Fruit fly (Drosophila melanogaster) whole organism, embryonic: ENCODE data around the gene CG14339.

Experiments
- ATbp ChIP-seq: fragments of 200-800 bp; sonication (Bioruptor generic); optimal IDR thresholded peaks from 2 replicates; lab custom pipeline; 2017; ENCODE audit warnings: missing biosample characterization, mild to moderate bottlenecking, missing genetic modification characterization, missing genetic modification reagents
- Atf6 ChIP-seq: fragments of 200-800 bp; sonication (Bioruptor generic); IDR thresholded peaks from 2 replicates; pipeline ENCODE4 v1.3.6; 2022; ENCODE audit warnings: missing biosample characterization, missing genetic modification characterization
- Awh ChIP-seq: fragments of 200-800 bp; sonication (Bioruptor generic); IDR thresholded peaks from 2 replicates; pipeline ENCODE4, ENCODE4 v1.3.6; 2022; ENCODE audit warnings: missing biosample characterization, missing genetic modification characterization
- CG10979 ChIP-seq: fragments of 200-800 bp; sonication (Bioruptor generic); optimal IDR thresholded peaks from 2 replicates; lab custom pipeline; 2018; ENCODE audit warnings: missing biosample characterization, mild to moderate bottlenecking, missing genetic modification characterization, moderate library complexity
- CG11093 ChIP-seq: fragments of 200-800 bp; sonication (Bioruptor generic); IDR thresholded peaks from 3 replicates; pipeline ENCODE4 v1.3.6; 2022; ENCODE audit warnings: missing biosample characterization, missing genetic modification characterization
- CG12219 ChIP-seq: fragments of 200-800 bp; sonication (Bioruptor generic); optimal IDR thresholded peaks from 3 replicates; lab custom pipeline; 2018; ENCODE audit warnings: missing biosample characterization, mild to moderate bottlenecking, missing genetic modification characterization
- CG12391 ChIP-seq: fragments of 200-800 bp; sonication (Bioruptor generic); optimal IDR thresholded peaks from 3 replicates; lab custom pipeline; 2018; ENCODE audit warnings: missing biosample characterization, mild to moderate bottlenecking, missing genetic modification characterization, moderate library complexity
- CG13624 ChIP-seq: fragments of 200-800 bp; sonication (Bioruptor generic); optimal IDR thresholded peaks from 2 replicates; lab custom pipeline; 2016; ENCODE audit warnings: missing biosample characterization, missing genetic modification characterization
- CG13775 ChIP-seq: fragments of 200-800 bp; sonication (Bioruptor generic); optimal IDR thresholded peaks from 3 replicates; lab custom pipeline; 2017; ENCODE audit warnings: missing biosample characterization, mild to moderate bottlenecking, missing genetic modification characterization
- CG15601 ChIP-seq: fragments of 200-800 bp; sonication (Bioruptor generic); optimal IDR thresholded peaks from 3 replicates; lab custom pipeline; 2019; ENCODE audit warnings: missing biosample characterization, mild to moderate bottlenecking, missing genetic modification characterization, moderate library complexity
- CG17802 ChIP-seq: fragments of 200-800 bp; sonication (Bioruptor generic); optimal IDR thresholded peaks from 2 replicates; lab custom pipeline; 2018; ENCODE audit warnings: missing biosample characterization, mild to moderate bottlenecking, missing genetic modification characterization, moderate library complexity
- CG18619 ChIP-seq: fragments of 200-800 bp; sonication (Bioruptor generic); optimal IDR thresholded peaks from 3 replicates; lab custom pipeline; 2017; ENCODE audit warnings: missing biosample characterization, mild to moderate bottlenecking, missing genetic modification characterization
- CG2199 ChIP-seq: fragments of 200-800 bp; sonication (Bioruptor generic); IDR thresholded peaks from 3 replicates; pipeline ENCODE4 v1.3.6; 2022; ENCODE audit warnings: missing biosample characterization, missing genetic modification characterization
- CG2202 ChIP-seq: fragments of 200-800 bp; sonication (Bioruptor generic); optimal IDR thresholded peaks from 2 replicates; lab custom pipeline; 2018; ENCODE audit warnings: missing biosample characterization, mild to moderate bottlenecking, missing genetic modification characterization
- CG2678 ChIP-seq: fragments of 200-800 bp; sonication (Bioruptor generic); optimal IDR thresholded peaks from 3 replicates; lab custom pipeline; 2019; ENCODE audit warnings: missing biosample characterization, mild to moderate bottlenecking, missing genetic modification characterization, moderate library complexity
- CG30403 ChIP-seq: fragments of 200-800 bp; sonication (Bioruptor generic); optimal IDR thresholded peaks from 3 replicates; lab custom pipeline; 2016; ENCODE audit warnings: missing biosample characterization, missing genetic modification characterization
- CG3163 ChIP-seq: fragments of 200-800 bp; sonication (Bioruptor generic); optimal IDR thresholded peaks from 3 replicates; lab custom pipeline; 2016; ENCODE audit warnings: missing biosample characterization, missing genetic modification characterization
- CG4328 ChIP-seq: fragments of 200-800 bp; sonication (Bioruptor generic); optimal IDR thresholded peaks from 3 replicates; lab custom pipeline; 2017; ENCODE audit warnings: missing biosample characterization, missing genetic modification reagents, missing genetic modification characterization
- CG4360 ChIP-seq: fragments of 200-800 bp; sonication (Bioruptor generic); IDR thresholded peaks from 2 replicates; pipeline ENCODE4 v1.3.6; 2022; ENCODE audit warnings: missing biosample characterization, missing genetic modification characterization
- CG4424 ChIP-seq: fragments of 200-800 bp; sonication (Bioruptor generic); optimal IDR thresholded peaks from 3 replicates; lab custom pipeline; 2016; ENCODE audit warnings: missing biosample characterization, missing genetic modification characterization
- CG6813 ChIP-seq: fragments of 200-800 bp; sonication (Bioruptor generic); optimal IDR thresholded peaks from 2 replicates; lab custom pipeline; 2017; ENCODE audit warnings: missing biosample characterization, missing genetic modification characterization, mild to moderate bottlenecking, moderate library complexity, missing genetic modification reagents
- CG7786 ChIP-seq: fragments of 200-800 bp; sonication (Bioruptor generic); optimal IDR thresholded peaks from 2 replicates; lab custom pipeline; 2016; ENCODE audit warnings: missing biosample characterization, missing genetic modification characterization
- CG7839 ChIP-seq: fragments of 200-800 bp; sonication (Bioruptor generic); optimal IDR thresholded peaks from 3 replicates; lab custom pipeline; 2018; ENCODE audit warnings: missing biosample characterization, mild to moderate bottlenecking, missing genetic modification characterization, moderate library complexity
- CG8089 ChIP-seq: fragments of 200-800 bp; sonication (Bioruptor generic); optimal IDR thresholded peaks from 3 replicates; lab custom pipeline; 2016; ENCODE audit warnings: missing biosample characterization, missing genetic modification characterization
- CG8924 ChIP-seq: fragments of 200-800 bp; optimal IDR thresholded peaks from 3 replicates; lab custom pipeline; 2019; ENCODE audit warnings: missing biosample characterization, mild to moderate bottlenecking, missing genetic modification characterization, moderate library complexity
- CG9609 ChIP-seq: fragments of 200-800 bp; sonication (Bioruptor generic); optimal IDR thresholded peaks from 3 replicates; lab custom pipeline; 2016; ENCODE audit warnings: missing biosample characterization, missing genetic modification characterization
- CG9727 ChIP-seq: fragments of 200-800 bp; sonication (Bioruptor generic); optimal IDR thresholded peaks from 3 replicates; lab custom pipeline; 2017; ENCODE audit warnings: missing biosample characterization, mild to moderate bottlenecking, missing genetic modification characterization
- E2f2 ChIP-seq: fragments of 200-800 bp; sonication (Bioruptor generic); IDR thresholded peaks from 2 replicates; pipeline ENCODE4 v1.3.6; 2022; ENCODE audit warnings: missing biosample characterization, missing genetic modification characterization
- HLH3B ChIP-seq: fragments of 200-800 bp; sonication (Bioruptor generic); IDR thresholded peaks from 2 replicates; pipeline ENCODE4 v1.3.6; 2022; ENCODE audit warnings: missing biosample characterization, missing genetic modification characterization
- MTF-1 ChIP-seq: fragments of 200-800 bp; sonication (Bioruptor generic); optimal IDR thresholded peaks from 2 replicates; lab custom pipeline; 2018; ENCODE audit warnings: missing biosample characterization, mild to moderate bottlenecking, missing genetic modification characterization, borderline replicate concordance
- Rx ChIP-seq: fragments of 200-800 bp; sonication (Bioruptor generic); IDR thresholded peaks from 2 replicates; pipeline ENCODE4 v1.3.6; 2022; ENCODE audit warnings: missing biosample characterization, missing genetic modification characterization
- Trl ChIP-seq, 3 experiments: fragments of >200 bp in 2 of 3; fragments of 200-800 bp in 1 of 3; sonication (Bioruptor generic) in 1 of 3; optimal IDR thresholded peaks; 2 replicates in 1 of 3; 3 replicates in 2 of 3; lab custom pipeline; 2016 to 2017; ENCODE audit warnings: missing biosample characterization in 1 of 3, missing genetic modification characterization in 1 of 3
- Vsx1 ChIP-seq: fragments of 200-800 bp; sonication (Bioruptor generic); optimal IDR thresholded peaks from 2 replicates; lab custom pipeline; 2017; ENCODE audit warnings: missing biosample characterization, mild to moderate bottlenecking, missing genetic modification characterization, missing genetic modification reagents
- croc ChIP-seq: fragments of 200-800 bp; sonication (Bioruptor generic); conservative IDR thresholded peaks from 3 replicates; pipeline ENCODE4 v1.3.6; 2022; ENCODE audit warnings: missing biosample characterization, missing genetic modification characterization
- crp ChIP-seq, 2 experiments: fragments of 200-800 bp; sonication (Bioruptor generic); optimal IDR thresholded peaks; 2 replicates in 1 of 2; 3 replicates in 1 of 2; lab custom pipeline; 2017; ENCODE audit warnings: missing biosample characterization in 2 of 2, missing genetic modification characterization in 2 of 2, mild to moderate bottlenecking in 1 of 2, moderate library complexity in 1 of 2
- dmrt99B ChIP-seq: fragments of 200-800 bp; sonication (Bioruptor generic); optimal IDR thresholded peaks from 2 replicates; lab custom pipeline; 2018; ENCODE audit warnings: missing biosample characterization, mild to moderate bottlenecking, missing genetic modification characterization, moderate library complexity
- dpn ChIP-seq, 2 experiments: fragments of 200-800 bp; sonication (Bioruptor generic); optimal IDR thresholded peaks; 3 replicates each; lab custom pipeline; 2016; ENCODE audit warnings: missing biosample characterization in 2 of 2, missing genetic modification characterization in 2 of 2
- gcm ChIP-seq: fragments of 200-800 bp; sonication (Bioruptor generic); optimal IDR thresholded peaks from 2 replicates; lab custom pipeline; 2019; ENCODE audit warnings: missing biosample characterization, mild to moderate bottlenecking, missing genetic modification characterization, moderate library complexity
- gem ChIP-seq: fragments of 200-800 bp; sonication (Bioruptor generic); optimal IDR thresholded peaks from 2 replicates; lab custom pipeline; 2019; ENCODE audit warnings: missing biosample characterization, mild to moderate bottlenecking, missing genetic modification characterization, moderate library complexity
- gro ChIP-seq: fragments of 200-800 bp; sonication (Bioruptor generic); optimal IDR thresholded peaks from 2 replicates; lab custom pipeline; 2016; ENCODE audit warnings: missing biosample characterization, missing genetic modification characterization
- ind ChIP-seq: fragments of 200-800 bp; sonication (Bioruptor generic); optimal IDR thresholded peaks from 3 replicates; lab custom pipeline; 2016; ENCODE audit warnings: missing biosample characterization, missing genetic modification characterization
- insv ChIP-seq, 2 experiments: fragments of 200-800 bp; sonication (Bioruptor generic); optimal IDR thresholded peaks; 3 replicates each; lab custom pipeline; 2016 to 2018; ENCODE audit warnings: missing biosample characterization in 2 of 2, missing genetic modification characterization in 2 of 2
- lbe ChIP-seq: fragments of 200-800 bp; sonication (Bioruptor generic); optimal IDR thresholded peaks from 2 replicates; lab custom pipeline; 2016; ENCODE audit warnings: missing biosample characterization, mild to moderate bottlenecking, missing genetic modification characterization
- pros ChIP-seq: fragments of 200-800 bp; sonication (Bioruptor generic); optimal IDR thresholded peaks from 3 replicates; lab custom pipeline; 2019; ENCODE audit warnings: missing biosample characterization, mild to moderate bottlenecking, missing genetic modification characterization, moderate library complexity
- ranshi ChIP-seq: fragments of 200-800 bp; sonication (Bioruptor generic); IDR thresholded peaks from 2 replicates; pipeline ENCODE4 v1.3.6; 2022; ENCODE audit warnings: missing biosample characterization, missing genetic modification characterization
- slp2 ChIP-seq: fragments of 200-800 bp; sonication (Bioruptor generic); optimal IDR thresholded peaks from 2 replicates; lab custom pipeline; 2016; ENCODE audit warnings: missing biosample characterization, missing genetic modification characterization
- ssp ChIP-seq: fragments of 200-800 bp; sonication (Bioruptor generic); IDR thresholded peaks from 2 replicates; pipeline ENCODE4 v1.3.6; 2022; ENCODE audit warnings: missing biosample characterization, missing genetic modification characterization

The CG14339 gene

DNA sequence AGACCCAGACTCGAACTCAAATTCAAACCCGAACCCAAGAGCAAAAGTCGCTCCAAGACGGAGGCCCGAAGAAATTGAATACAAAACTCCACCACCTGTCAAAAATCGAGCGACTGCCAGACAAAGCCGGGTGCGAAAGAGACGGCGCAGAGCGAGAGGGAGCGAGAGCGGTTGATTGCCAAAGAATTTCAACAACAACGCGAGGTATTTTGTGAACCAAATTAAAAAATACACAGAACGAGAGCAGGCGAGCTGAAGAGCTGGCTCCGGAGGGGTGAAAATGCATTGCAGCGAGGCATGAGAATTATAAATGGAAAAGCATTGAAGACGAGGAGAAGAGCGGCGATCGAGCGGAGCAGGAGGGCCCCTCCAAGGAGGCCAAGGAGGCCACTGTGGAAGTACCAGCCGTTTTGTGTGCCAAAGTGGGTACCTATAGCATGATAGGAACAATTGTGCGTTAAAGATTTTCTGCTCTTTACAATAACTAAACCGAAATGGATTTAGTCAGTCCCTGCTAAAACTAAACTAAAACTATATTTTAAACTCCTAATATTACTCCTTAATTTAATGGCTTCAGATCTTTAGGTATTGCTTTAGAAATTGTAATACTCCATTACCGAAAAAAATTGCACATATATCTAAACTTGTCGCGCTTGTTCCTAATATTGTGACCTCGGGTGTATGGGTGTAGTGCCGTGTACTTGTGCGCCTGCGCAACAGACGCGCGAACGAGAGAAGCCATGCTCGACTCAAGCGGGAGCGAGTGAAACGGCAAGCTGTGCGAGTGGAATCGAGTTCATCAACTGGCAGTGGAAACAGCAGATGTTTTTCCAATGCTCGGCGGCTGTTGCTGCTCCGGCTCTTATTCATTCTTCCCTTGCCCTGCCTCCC lies 45.6 kb upstream of the CG14339 start (continued):
- peak; percentile 59 for TF ChIP-seq CG30403
- TF ChIP-seq CG4424 (GFP tag; lab: Kevin White, UChicago): peak; percentile 68
- TF ChIP-seq CG6813 (GFP tag; lab: Kevin White, UChicago): peak; percentile 58
- TF ChIP-seq CG3163 (GFP tag; lab: Kevin White, UChicago): no peak
- peak; percentile 86 for TF ChIP-seq pros (GFP tag; lab: Kevin White, UChicago)
- 0 out of 3 replicates have a peak, but pooled peaks have one; percentile 41 for TF ChIP-seq CG11093 (GFP tag; lab: Robert Waterston, UW)
- peak; percentile 36 for TF ChIP-seq CG13775 (GFP tag; lab: Kevin White, UChicago)
- peak; percentile 38 for TF ChIP-seq Vsx1 (GFP tag; lab: Kevin White, UChicago)
- peak; percentile 35 for TF ChIP-seq gcm (GFP tag; lab: Kevin White, UChicago)
- TF ChIP-seq dpn (GFP tag; optimal IDR thresholded peaks at IDR 0.05; lab: Kevin White, UChicago): peak in 1 of 2 experiments; percentile 14
- TF ChIP-seq lbe (GFP tag; lab: Kevin White, UChicago): peak; percentile 40
- TF ChIP-seq CG13624 (GFP tag; lab: Kevin White, UChicago): no peak
- no peak for TF ChIP-seq ssp
- peak; percentile 82 for TF ChIP-seq CG9727 (GFP tag; lab: Kevin White, UChicago)
- no peak for TF ChIP-seq insv (GFP tag; optimal IDR thresholded peaks at IDR 0.05; lab: Kevin White, UChicago)
- peak; percentile 31; the same call in 1 of the 2 replicates for TF ChIP-seq ranshi (GFP tag; lab: Robert Waterston, UW)
- no peak for TF ChIP-seq gro (GFP tag; lab: Kevin White, UChicago)
- peak; percentile 14 for TF ChIP-seq ind (GFP tag; lab: Kevin White, UChicago)
- TF ChIP-seq gem: peak; percentile 71
- peak; percentile 32; the same call in 1 of the 2 replicates for TF ChIP-seq HLH3B (GFP tag; lab: Robert Waterston, UW)
- peak; percentile 7 for TF ChIP-seq slp2
- TF ChIP-seq CG18619 (GFP tag; lab: Kevin White, UChicago): peak; percentile 43
- TF ChIP-seq CG9609 (GFP tag; lab: Kevin White, UChicago): peak; percentile 22
- peak; percentile 99 for TF ChIP-seq CG2199 (GFP tag; lab: Robert Waterston, UW)
- TF ChIP-seq E2f2 (GFP tag; lab: Robert Waterston, UW): 0 out of 2 replicates have a peak, but pooled peaks have one; percentile 12
- TF ChIP-seq MTF-1 (GFP tag; lab: Kevin White, UChicago): peak; percentile 4
- peak; percentile 62 for TF ChIP-seq CG8924
- no peak for TF ChIP-seq Trl (optimal IDR thresholded peaks at IDR 0.05; lab: Kevin White, UChicago)
- TF ChIP-seq Trl (GFP tag; optimal IDR thresholded peaks at IDR 0.05; lab: Kevin White, UChicago): peak; percentile 28
- no peak for TF ChIP-seq Atf6
- no peak for TF ChIP-seq Rx (GFP tag; lab: Robert Waterston, UW)
- TF ChIP-seq CG12219 (GFP tag; lab: Kevin White, UChicago): peak; percentile 36
- peak; percentile 15 for TF ChIP-seq CG7786 (GFP tag; lab: Kevin White, UChicago)
- peak; percentile 66 for TF ChIP-seq CG12391
- peak; percentile 56 for TF ChIP-seq CG2202 (tag; lab: Kevin White, UChicago)
- TF ChIP-seq Awh (GFP tag; lab: Robert Waterston, UW): 0 out of 2 replicates have a peak, but pooled peaks have one; percentile 39
- TF ChIP-seq crp (GFP tag; optimal IDR thresholded peaks at IDR 0.05; lab: Kevin White, UChicago): no peak
- peak; percentile 49 for TF ChIP-seq dmrt99B
- no peak for TF ChIP-seq CG4328 (GFP tag; lab: Kevin White, UChicago)
- peak; percentile 78 for TF ChIP-seq CG10979 (tag; lab: Kevin White, UChicago)
- TF ChIP-seq CG7839: peak; percentile 43
- peak; percentile 52 for TF ChIP-seq CG2678 (tag; lab: Kevin White, UChicago)
- TF ChIP-seq CG17802 (tag; lab: Kevin White, UChicago): peak; percentile 10
- TF ChIP-seq CG15601: no peak
- TF ChIP-seq CG4360 (GFP tag; lab: Robert Waterston, UW): peak; percentile 52; the same call in 1 of the 2 replicates
- peak; percentile 30 for TF ChIP-seq ATbp (GFP tag; lab: Kevin White, UChicago)
- TF ChIP-seq croc (GFP tag; lab: Robert Waterston, UW): peak; percentile 41; the same call in 1 of the 3 replicates
- TF ChIP-seq CG8089 (GFP tag; lab: Kevin White, UChicago): peak; percentile 52
